Fruit fly (Drosophila melanogaster) whole organism, embryonic: ENCODE data around the gene Rpt5.
A peak's percentile ranks its signal among the peaks of the same experiment; 100 is the strongest.

Source experiments
- Atf-2 ChIP-seq: fragments of 200-800 bp; sonication (Bioruptor generic); optimal IDR thresholded peaks from 2 replicates; lab custom pipeline; 2016; ENCODE audit warnings: missing biosample characterization, missing genetic modification characterization
- B-H1 ChIP-seq: fragments of 200-800 bp; sonication (Bioruptor generic); IDR thresholded peaks from 3 replicates; pipeline ENCODE4 v1.3.6; 2022; ENCODE audit warnings: missing biosample characterization, missing genetic modification characterization
- B-H2 ChIP-seq: fragments of 200-800 bp; sonication (Bioruptor generic); optimal IDR thresholded peaks from 2 replicates; lab custom pipeline; 2018; ENCODE audit warnings: missing biosample characterization, mild to moderate bottlenecking, missing genetic modification characterization
- Bteb2 ChIP-seq: fragments of 200-800 bp; sonication (Bioruptor generic); optimal IDR thresholded peaks from 2 replicates; lab custom pipeline; 2016; ENCODE audit warnings: missing biosample characterization, missing genetic modification characterization
- C15 ChIP-seq: fragments of 200-800 bp; sonication (Bioruptor generic); IDR thresholded peaks from 3 replicates; pipeline ENCODE4 v1.3.6; 2022; ENCODE audit warnings: missing biosample characterization, missing genetic modification characterization
- CG10565 ChIP-seq: fragments of 200-800 bp; sonication (Bioruptor generic); optimal IDR thresholded peaks from 3 replicates; lab custom pipeline; 2016; ENCODE audit warnings: missing biosample characterization, mild to moderate bottlenecking, missing genetic modification characterization
- CG11398 ChIP-seq: fragments of 200-800 bp; sonication (Bioruptor generic); optimal IDR thresholded peaks from 2 replicates; lab custom pipeline; 2016; ENCODE audit warnings: missing biosample characterization, missing genetic modification characterization
- CG12769 ChIP-seq: fragments of 200-800 bp; sonication (Bioruptor generic); optimal IDR thresholded peaks from 2 replicates; lab custom pipeline; 2019; ENCODE audit warnings: missing biosample characterization, mild to moderate bottlenecking, missing genetic modification characterization, moderate library complexity
- CG15073 ChIP-seq: fragments of 200-800 bp; sonication (Bioruptor generic); optimal IDR thresholded peaks from 2 replicates; lab custom pipeline; 2016; ENCODE audit warnings: missing biosample characterization, missing genetic modification characterization
- CG16779 ChIP-seq: fragments of 200-800 bp; sonication (Bioruptor generic); IDR thresholded peaks from 2 replicates; pipeline ENCODE4 v1.3.6; 2022; ENCODE audit warnings: missing biosample characterization, missing genetic modification characterization
- CG17186 ChIP-seq: fragments of 200-800 bp; sonication (Bioruptor generic); optimal IDR thresholded peaks from 3 replicates; lab custom pipeline; 2017; ENCODE audit warnings: missing biosample characterization, missing genetic modification reagents, missing genetic modification characterization
- CG17829 ChIP-seq: fragments of 200-800 bp; optimal IDR thresholded peaks from 2 replicates; lab custom pipeline; 2019; ENCODE audit warnings: missing biosample characterization, mild to moderate bottlenecking, missing genetic modification characterization, moderate library complexity
- CG1832 ChIP-seq: fragments of 200-800 bp; sonication (Bioruptor generic); optimal IDR thresholded peaks from 2 replicates; lab custom pipeline; 2017; ENCODE audit warnings: missing biosample characterization, mild to moderate bottlenecking, missing genetic modification characterization, inconsistent platforms
- CG31441 ChIP-seq: fragments of 200-800 bp; sonication (Bioruptor generic); IDR thresholded peaks from 2 replicates; pipeline ENCODE4 v1.3.6; 2022; ENCODE audit warnings: missing biosample characterization, missing genetic modification characterization
- CG3847 ChIP-seq: fragments of 200-800 bp; sonication (Bioruptor generic); IDR thresholded peaks from 2 replicates; pipeline ENCODE4 v1.3.6; 2022; ENCODE audit warnings: missing biosample characterization, missing genetic modification characterization
- CG4730 ChIP-seq: fragments of 200-800 bp; sonication (Bioruptor generic); IDR thresholded peaks from 2 replicates; pipeline ENCODE4 v1.3.6; 2022; ENCODE audit warnings: missing biosample characterization, missing genetic modification characterization
- CG4854 ChIP-seq: fragments of 200-800 bp; sonication (Bioruptor generic); optimal IDR thresholded peaks from 2 replicates; lab custom pipeline; 2016; ENCODE audit warnings: missing biosample characterization, missing genetic modification characterization, inconsistent platforms
- CG7357 ChIP-seq: fragments of 200-800 bp; sonication (Bioruptor generic); IDR thresholded peaks from 3 replicates; pipeline ENCODE4 v1.3.6; 2022; ENCODE audit warnings: missing biosample characterization, missing genetic modification characterization
- CG9817 ChIP-seq: fragments of 200-800 bp; sonication (Bioruptor generic); optimal IDR thresholded peaks from 2 replicates; lab custom pipeline; 2018; ENCODE audit warnings: missing biosample characterization, mild to moderate bottlenecking, missing genetic modification characterization, moderate library complexity
- D19A ChIP-seq: fragments of 200-800 bp; optimal IDR thresholded peaks from 3 replicates; lab custom pipeline; 2019; ENCODE audit warnings: missing biosample characterization, mild to moderate bottlenecking, missing genetic modification characterization, moderate library complexity
- ERR ChIP-seq: fragments of 200-800 bp; sonication (Bioruptor generic); optimal IDR thresholded peaks from 2 replicates; lab custom pipeline; 2016; ENCODE audit warnings: missing biosample characterization, missing genetic modification characterization
- Fer2 ChIP-seq: fragments of 200-800 bp; sonication (Bioruptor generic); optimal IDR thresholded peaks from 2 replicates; lab custom pipeline; 2018; ENCODE audit warnings: missing biosample characterization, mild to moderate bottlenecking, missing genetic modification characterization, moderate library complexity
- H15 ChIP-seq: fragments of 200-800 bp; sonication (Bioruptor generic); IDR thresholded peaks from 3 replicates; pipeline ENCODE4 v1.3.6; 2022; ENCODE audit warnings: missing biosample characterization, missing genetic modification characterization
- H2.0 ChIP-seq: fragments of 200-800 bp; sonication (Bioruptor generic); IDR thresholded peaks from 2 replicates; pipeline ENCODE4 v1.3.6; 2022; ENCODE audit warnings: missing biosample characterization, missing genetic modification characterization
- HLH3B ChIP-seq: fragments of 200-800 bp; sonication (Bioruptor generic); IDR thresholded peaks from 2 replicates; pipeline ENCODE4 v1.3.6; 2022; ENCODE audit warnings: missing biosample characterization, missing genetic modification characterization
- Hsf ChIP-seq: fragments of 200-800 bp; sonication (Bioruptor generic); optimal IDR thresholded peaks from 3 replicates; lab custom pipeline; 2016; ENCODE audit warnings: missing biosample characterization, missing genetic modification characterization
- Lim3 ChIP-seq: fragments of 200-800 bp; sonication (Bioruptor generic); IDR thresholded peaks from 2 replicates; pipeline ENCODE4 v1.3.6; 2022; ENCODE audit warnings: missing biosample characterization, missing genetic modification characterization
- Lpt ChIP-seq: fragments of >200 bp; optimal IDR thresholded peaks from 2 replicates; lab custom pipeline; 2018; ENCODE audit warnings: missing biosample characterization, missing genetic modification characterization
- MBD-R2 ChIP-seq: fragments of 200-800 bp; sonication (Bioruptor generic); IDR thresholded peaks from 2 replicates; pipeline ENCODE4 v1.3.6; 2022; ENCODE audit warnings: missing biosample characterization, missing genetic modification characterization
- Mes4 ChIP-seq: fragments of 200-800 bp; sonication (Bioruptor generic); optimal IDR thresholded peaks from 2 replicates; lab custom pipeline; 2016; ENCODE audit warnings: missing biosample characterization, missing genetic modification characterization
- NFAT ChIP-seq: fragments of 200-800 bp; sonication (Bioruptor generic); IDR thresholded peaks from 2 replicates; pipeline ENCODE4 v1.3.6; 2022; ENCODE audit warnings: missing biosample characterization, missing genetic modification characterization
- Ssrp ChIP-seq: fragments of 200-800 bp; sonication (Bioruptor generic); optimal IDR thresholded peaks from 2 replicates; lab custom pipeline; 2018; ENCODE audit warnings: missing biosample characterization, mild to moderate bottlenecking, missing genetic modification characterization, moderate library complexity
- Tbp ChIP-seq: fragments of >200 bp; optimal IDR thresholded peaks from 2 replicates; lab custom pipeline; 2018; ENCODE audit warnings: missing biosample characterization, missing genetic modification characterization
- Usf ChIP-seq: fragments of 200-800 bp; sonication (Bioruptor generic); optimal IDR thresholded peaks from 2 replicates; lab custom pipeline; 2017; ENCODE audit warnings: missing genotype, missing biosample characterization, missing genetic modification characterization
- Xbp1 ChIP-seq: fragments of 200-800 bp; sonication (Bioruptor generic); optimal IDR thresholded peaks from 3 replicates; lab custom pipeline; 2016; ENCODE audit warnings: missing biosample characterization, mild to moderate bottlenecking, missing genetic modification characterization
- ab ChIP-seq: fragments of 200-800 bp; sonication (Bioruptor generic); optimal IDR thresholded peaks from 2 replicates; lab custom pipeline; 2016; ENCODE audit warnings: missing biosample characterization, missing genetic modification characterization
- bab2 ChIP-seq: fragments of 200-800 bp; sonication (Bioruptor generic); optimal IDR thresholded peaks from 2 replicates; lab custom pipeline; 2016; ENCODE audit warnings: missing biosample characterization, missing genetic modification characterization
- bbx ChIP-seq: fragments of 200-800 bp; sonication (Bioruptor generic); IDR thresholded peaks from 2 replicates; pipeline ENCODE4 v1.3.6; 2022; ENCODE audit warnings: missing biosample characterization, missing genetic modification characterization; ENCODE audit not compliant: partially characterized antibody
- chinmo ChIP-seq: fragments of 200-800 bp; sonication (Bioruptor generic); IDR thresholded peaks from 4 replicates; pipeline ENCODE4 v1.3.6; 2022; ENCODE audit warnings: missing biosample characterization, missing genetic modification characterization; ENCODE audit not compliant: partially characterized antibody
- eve ChIP-seq, 2 experiments: fragments of >200 bp; optimal IDR thresholded peaks; 2 replicates each; lab custom pipeline; 2017; ENCODE audit warnings: missing biosample characterization in 2 of 2, missing genetic modification characterization in 2 of 2
- fd102C ChIP-seq: fragments of 200-800 bp; sonication (Bioruptor generic); optimal IDR thresholded peaks from 2 replicates; lab custom pipeline; 2018; ENCODE audit warnings: missing biosample characterization, mild to moderate bottlenecking, missing genetic modification characterization, moderate library complexity
- kni ChIP-seq: fragments of 200-800 bp; sonication (Bioruptor generic); optimal IDR thresholded peaks from 3 replicates; lab custom pipeline; 2017; ENCODE audit warnings: mild to moderate bottlenecking, missing biosample characterization, missing genetic modification reagents, missing genetic modification characterization
- lilli ChIP-seq: fragments of 200-800 bp; sonication (Bioruptor generic); optimal IDR thresholded peaks from 3 replicates; lab custom pipeline; 2016; ENCODE audit warnings: missing biosample characterization, missing genetic modification characterization
- mld ChIP-seq: fragments of 200-800 bp; sonication (Bioruptor generic); IDR thresholded peaks from 3 replicates; pipeline ENCODE4 v1.3.6; 2022; ENCODE audit warnings: missing biosample characterization, missing genetic modification characterization; ENCODE audit not compliant: partially characterized antibody
- pho ChIP-seq: fragments of 200-800 bp; sonication (Bioruptor generic); optimal IDR thresholded peaks from 2 replicates; lab custom pipeline; 2016; ENCODE audit warnings: missing biosample characterization, missing genetic modification characterization
- pzg ChIP-seq: fragments of 200-800 bp; sonication (Bioruptor generic); optimal IDR thresholded peaks from 3 replicates; lab custom pipeline; 2018; ENCODE audit warnings: missing biosample characterization, mild to moderate bottlenecking, missing genetic modification characterization, moderate library complexity
- rib ChIP-seq: fragments of 200-800 bp; sonication (Bioruptor generic); IDR thresholded peaks from 2 replicates; pipeline ENCODE4 v1.3.6; 2022; ENCODE audit warnings: missing biosample characterization, missing genetic modification characterization
- sens ChIP-seq: fragments of 200-800 bp; sonication (Bioruptor generic); peaks from one replicate; lab custom pipeline; 2016; ENCODE audit warnings: missing biosample characterization, missing genetic modification characterization
- ssp ChIP-seq: fragments of 200-800 bp; sonication (Bioruptor generic); IDR thresholded peaks from 2 replicates; pipeline ENCODE4 v1.3.6; 2022; ENCODE audit warnings: missing biosample characterization, missing genetic modification characterization
- stc ChIP-seq: fragments of 200-800 bp; sonication (Bioruptor generic); IDR thresholded peaks from 2 replicates; pipeline ENCODE4 v1.3.6; 2022; ENCODE audit warnings: missing biosample characterization, missing genetic modification characterization
- vvl ChIP-seq: fragments of 200-800 bp; sonication (Bioruptor generic); IDR thresholded peaks from 2 replicates; pipeline ENCODE4 v1.3.6; 2022; ENCODE audit warnings: missing biosample characterization, missing genetic modification characterization

Gene Rpt5

DNA sequence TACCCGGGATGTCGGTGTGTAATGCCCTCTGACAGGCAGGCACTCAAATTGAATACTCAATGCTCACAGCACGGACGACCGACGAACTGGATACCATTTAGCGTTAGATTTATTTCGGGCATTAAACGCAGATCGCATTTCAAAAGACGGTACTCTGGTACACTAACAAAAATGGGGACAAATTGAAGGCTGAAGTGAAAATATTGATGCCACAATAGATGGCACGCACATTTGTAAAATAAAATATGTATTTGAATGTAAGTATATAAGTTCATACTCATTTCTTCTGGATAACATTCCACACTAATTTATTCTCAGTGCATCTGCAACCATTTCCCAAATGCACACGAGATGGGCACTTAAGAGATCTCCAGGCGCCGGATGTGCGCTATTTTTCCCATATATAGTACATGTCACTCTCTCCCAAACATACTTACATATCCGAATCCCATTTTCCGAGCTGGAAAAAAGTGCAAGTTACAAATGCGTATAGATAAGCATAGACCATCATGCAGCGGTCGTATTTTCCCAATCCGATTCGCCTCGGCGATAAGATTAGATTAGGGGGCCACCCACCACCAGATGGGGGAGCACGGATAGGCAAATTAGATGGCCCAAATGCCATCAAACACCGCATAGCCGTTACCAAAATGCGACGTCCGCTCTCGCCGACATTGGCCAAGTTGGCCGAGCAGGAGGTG, 43.0 kb upstream of the Rpt5 start, which contains the start of gene CG10301 (continued):
- peak; percentile 35; the same call in 2 of the 3 replicates for TF ChIP-seq B-H1
- TF ChIP-seq CG4854: no peak
- peak; percentile 44 for TF ChIP-seq Usf (GFP tag; lab: Kevin White, UChicago)
- no peak for TF ChIP-seq CG1832 (GFP tag; lab: Kevin White, UChicago)
- peak; percentile 74 for TF ChIP-seq CG17829 (tag; lab: Kevin White, UChicago)
- no peak for TF ChIP-seq CG16779
- peak; percentile 76 for TF ChIP-seq fd102C (GFP tag; lab: Kevin White, UChicago)
- TF ChIP-seq ab (GFP tag; lab: Kevin White, UChicago): no peak
- no peak for TF ChIP-seq CG4730
- no peak for TF ChIP-seq chinmo
- TF ChIP-seq CG15073: no peak
- no peak for TF ChIP-seq mld
- no peak for TF ChIP-seq CG11398 (GFP tag; lab: Kevin White, UChicago)
- TF ChIP-seq CG17186 (GFP tag; lab: Kevin White, UChicago): peak; percentile 26
- TF ChIP-seq ERR (GFP tag; lab: Kevin White, UChicago): no peak
- TF ChIP-seq D19A: peak; percentile 67
- TF ChIP-seq stc (GFP tag; lab: Robert Waterston, UW): no peak
- no peak for TF ChIP-seq pho
- TF ChIP-seq Xbp1 (GFP tag; lab: Kevin White, UChicago): peak; percentile 61
- TF ChIP-seq ssp: peak; percentile 36; the same call in 1 of the 2 replicates
- peak; percentile 34 for TF ChIP-seq bab2
- TF ChIP-seq Ssrp (tag; lab: Kevin White, UChicago): peak; percentile 66
- peak; percentile 65 for TF ChIP-seq CG31441 (GFP tag; lab: Robert Waterston, UW)
- TF ChIP-seq Atf-2 (GFP tag; lab: Kevin White, UChicago): peak; percentile 46
- no peak for TF ChIP-seq B-H2 (GFP tag; lab: Kevin White, UChicago)
- TF ChIP-seq vvl: peak; percentile 71
- TF ChIP-seq rib (GFP tag; lab: Robert Waterston, UW): no peak
- TF ChIP-seq Bteb2: no peak
- peak; percentile 8 for TF ChIP-seq CG12769
- TF ChIP-seq HLH3B (GFP tag; lab: Robert Waterston, UW): peak; percentile 43; the same call in 1 of the 2 replicates
- no peak for TF ChIP-seq NFAT
- TF ChIP-seq CG7357 (GFP tag; lab: Robert Waterston, UW): 0 out of 3 replicates have a peak, but pooled peaks have one; percentile 31
- no peak for TF ChIP-seq CG10565 (GFP tag; lab: Kevin White, UChicago)
- TF ChIP-seq H15 (GFP tag; lab: Robert Waterston, UW): peak; percentile 52; the same call in 1 of the 3 replicates
- TF ChIP-seq Tbp (GFP tag; lab: Kevin White, UChicago): no peak
- no peak for TF ChIP-seq CG9817 (tag; lab: Kevin White, UChicago)
- TF ChIP-seq kni (GFP tag; lab: Kevin White, UChicago): no peak
- no peak for TF ChIP-seq pzg (GFP tag; lab: Kevin White, UChicago)
- TF ChIP-seq MBD-R2 (GFP tag; lab: Robert Waterston, UW): no peak
- TF ChIP-seq Mes4 (GFP tag; lab: Kevin White, UChicago): no peak
- TF ChIP-seq sens (GFP tag; lab: Kevin White, UChicago): peak; percentile 97
- no peak for TF ChIP-seq C15 (GFP tag; lab: Robert Waterston, UW)
- TF ChIP-seq Lpt: no peak
- TF ChIP-seq eve (GFP tag; optimal IDR thresholded peaks at IDR 0.05; lab: Kevin White, UChicago): peak; percentile 63 to 67
- TF ChIP-seq Lim3 (GFP tag; lab: Robert Waterston, UW): no peak
- TF ChIP-seq CG3847 (GFP tag; lab: Robert Waterston, UW): no peak
- peak; percentile 68 for TF ChIP-seq Hsf
- peak; percentile 39 for TF ChIP-seq lilli (GFP tag; lab: Kevin White, UChicago)
- peak; percentile 56; the same call in 1 of the 2 replicates for TF ChIP-seq H2.0 (GFP tag; lab: Robert Waterston, UW)
- no peak for TF ChIP-seq bbx (GFP tag; lab: Robert Waterston, UW)
- TF ChIP-seq Fer2 (tag; lab: Kevin White, UChicago): no peak
